In the genomic region with DNA sequence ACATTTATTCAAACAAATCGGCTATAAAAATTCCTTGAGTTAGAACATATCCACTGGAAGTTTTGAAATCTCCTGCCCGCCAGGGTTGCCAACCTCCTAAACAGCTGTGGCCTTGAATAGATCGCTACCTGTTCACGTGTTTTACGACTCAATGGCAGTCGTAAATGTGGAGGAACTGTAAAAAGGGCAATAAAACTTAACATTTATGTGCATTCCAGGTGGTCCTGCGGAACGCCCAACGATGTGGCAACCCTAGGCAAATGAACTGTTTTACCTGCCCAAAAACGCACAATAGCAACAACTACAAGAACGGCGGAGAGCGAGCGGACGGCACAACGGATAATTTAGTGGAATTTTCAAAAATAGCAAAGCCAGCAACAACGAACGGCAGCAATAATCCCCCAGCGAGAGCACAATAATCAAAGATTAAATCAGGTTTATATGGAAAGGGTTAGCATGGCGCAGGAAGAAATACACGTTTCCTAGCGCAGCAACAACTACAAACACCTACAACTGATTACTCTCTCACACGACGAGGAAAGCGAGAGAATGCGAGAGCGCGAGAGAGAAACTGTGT, we compare ENCODE assay signal across 1 fruit fly cellular context.
TF ChIP-seq lines count a peak whose summit lies in the region.

No protein-coding gene starts in this region.

TF ChIP-seq in whole organism, embryonic, 481 proteins besides CTCF, POLR2A, EP300 and RAD21 (continued from another document and continues in another):
- TF ChIP-seq cwo (GFP tag; optimal IDR thresholded peaks at IDR 0.05; lab: Kevin White, UChicago) (no peak), CG4424 (GFP tag; optimal IDR thresholded peaks at IDR 0.05; lab: Kevin White, UChicago) (no peak), gsb-n (tag; optimal IDR thresholded peaks at IDR 0.05; lab: Kevin White, UChicago) (no peak), pros (GFP tag; optimal IDR thresholded peaks at IDR 0.05; lab: Kevin White, UChicago) (peak; percentile 73), sc (optimal IDR thresholded peaks at IDR 0.05; lab: Kevin White, UChicago) (no peak), sc (GFP tag; optimal IDR thresholded peaks at IDR 0.05; lab: Kevin White, UChicago) (no peak), B-H1 (GFP tag; IDR thresholded peaks at IDR 0.05; lab: Robert Waterston, UW) (peak; percentile 18; the same call in 2 of the 3 replicates), CG2712 (tag; optimal IDR thresholded peaks at IDR 0.05; lab: Kevin White, UChicago) (no peak), toy (GFP tag; IDR thresholded peaks at IDR 0.05; lab: Robert Waterston, UW) (no peak), lola (GFP tag; optimal IDR thresholded peaks at IDR 0.05; lab: Kevin White, UChicago) (no peak), CG5953 (GFP tag; IDR thresholded peaks at IDR 0.05; lab: Robert Waterston, UW) (peak; percentile 58; the same call in 1 of the 2 replicates), Hr78 (GFP tag; optimal IDR thresholded peaks at IDR 0.05; lab: Kevin White, UChicago) (no peak), CG15479 (GFP tag; optimal IDR thresholded peaks at IDR 0.05; lab: Kevin White, UChicago) (peak; percentile 86), crol (GFP tag; IDR thresholded peaks at IDR 0.05; lab: Robert Waterston, UW) (0 out of 2 replicates have a peak, but pooled peaks have one; percentile 9), Atf-2 (GFP tag; optimal IDR thresholded peaks at IDR 0.05; lab: Kevin White, UChicago) (no peak), CG10209 (GFP tag; optimal IDR thresholded peaks at IDR 0.05; lab: Kevin White, UChicago) (no peak), CG2678 (tag; optimal IDR thresholded peaks at IDR 0.05; lab: Kevin White, UChicago) (no peak), CG7372 (GFP tag; IDR thresholded peaks at IDR 0.05; lab: Robert Waterston, UW) (no peak), vfl (GFP tag; optimal IDR thresholded peaks at IDR 0.05; lab: Kevin White, UChicago) (peak; percentile 29), CG18262 (tag; optimal IDR thresholded peaks at IDR 0.05; lab: Kevin White, UChicago) (no peak), schlank (tag; optimal IDR thresholded peaks at IDR 0.05; lab: Kevin White, UChicago) (no peak), CG1792 (GFP tag; optimal IDR thresholded peaks at IDR 0.05; lab: Kevin White, UChicago) (peak; percentile 26), rib (GFP tag; IDR thresholded peaks at IDR 0.05; lab: Robert Waterston, UW) (no peak), GATAe (GFP tag; conservative IDR thresholded peaks at IDR 0.05; lab: Robert Waterston, UW) (no peak), CG3407 (GFP tag; optimal IDR thresholded peaks at IDR 0.05; lab: Kevin White, UChicago) (no peak), seq (GFP tag; IDR thresholded peaks at IDR 0.05; lab: Robert Waterston, UW) (0 out of 2 replicates have a peak, but pooled peaks have one; percentile 9), CG14050 (GFP tag; IDR thresholded peaks at IDR 0.05; lab: Robert Waterston, UW) (no peak), HLHmδ (GFP tag; optimal IDR thresholded peaks at IDR 0.05; lab: Kevin White, UChicago) (peak; percentile 32), CG15269 (tag; optimal IDR thresholded peaks at IDR 0.05; lab: Kevin White, UChicago) (no peak), CG1529 (GFP tag; optimal IDR thresholded peaks at IDR 0.05; lab: Kevin White, UChicago) (no peak), luna (GFP tag; optimal IDR thresholded peaks at IDR 0.05; lab: Kevin White, UChicago) (no peak), Dll (GFP tag; IDR thresholded peaks at IDR 0.05; lab: Robert Waterston, UW; ENCODE audit: partially characterized antibody) (no peak), CG12391 (tag; optimal IDR thresholded peaks at IDR 0.05; lab: Kevin White, UChicago) (no peak), CG31388 (GFP tag; optimal IDR thresholded peaks at IDR 0.05; lab: Kevin White, UChicago) (no peak), Elba2 (GFP tag; optimal IDR thresholded peaks at IDR 0.05; lab: Kevin White, UChicago) (no peak), Ada2b (GFP tag; IDR thresholded peaks at IDR 0.05; lab: Robert Waterston, UW) (peak; percentile 58; the same call in 1 of the 2 replicates), pho (GFP tag; optimal IDR thresholded peaks at IDR 0.05; lab: Kevin White, UChicago) (no peak), Adf1 (GFP tag; IDR thresholded peaks at IDR 0.05; lab: Robert Waterston, UW) (no peak), pzg (GFP tag; optimal IDR thresholded peaks at IDR 0.05; lab: Kevin White, UChicago) (no peak), CG10979 (tag; optimal IDR thresholded peaks at IDR 0.05; lab: Kevin White, UChicago) (no peak), onecut (GFP tag; IDR thresholded peaks at IDR 0.05; lab: Robert Waterston, UW) (no peak), twi (tag; optimal IDR thresholded peaks at IDR 0.05; lab: Kevin White, UChicago) (peak; percentile 11), CG1233 (GFP tag; optimal IDR thresholded peaks at IDR 0.05; lab: Kevin White, UChicago) (no peak), CG17802 (tag; optimal IDR thresholded peaks at IDR 0.05; lab: Kevin White, UChicago) (peak; percentile 10), Optix (GFP tag; IDR thresholded peaks at IDR 0.05; lab: Robert Waterston, UW) (no peak), CG31441 (GFP tag; IDR thresholded peaks at IDR 0.05; lab: Robert Waterston, UW) (no peak), usp (GFP tag; optimal IDR thresholded peaks at IDR 0.05; lab: Kevin White, UChicago) (no peak), chinmo (GFP tag; IDR thresholded peaks at IDR 0.05; lab: Robert Waterston, UW; ENCODE audit: partially characterized antibody) (0 out of 4 replicates have a peak, but pooled peaks have one; percentile 46), CkIIα-i1 (GFP tag; IDR thresholded peaks at IDR 0.05; lab: Robert Waterston, UW) (no peak), tll (GFP tag; optimal IDR thresholded peaks at IDR 0.05; lab: Kevin White, UChicago) (no peak), grau (tag; optimal IDR thresholded peaks at IDR 0.05; lab: Kevin White, UChicago) (no peak), CG9437 (GFP tag; optimal IDR thresholded peaks at IDR 0.05; lab: Kevin White, UChicago) (no peak), sens-2 (GFP tag; IDR thresholded peaks at IDR 0.05; lab: Robert Waterston, UW) (peak; percentile 59), CG16813 (GFP tag; IDR thresholded peaks at IDR 0.05; lab: Robert Waterston, UW; ENCODE audit: partially characterized antibody) (no peak), H2.0 (GFP tag; IDR thresholded peaks at IDR 0.05; lab: Robert Waterston, UW) (peak; percentile 51), CG7357 (GFP tag; IDR thresholded peaks at IDR 0.05; lab: Robert Waterston, UW) (peak; percentile 10; the same call in 1 of the 3 replicates), CG2875 (GFP tag; optimal IDR thresholded peaks at IDR 0.05; lab: Kevin White, UChicago) (no peak), zfh1 (GFP tag; IDR thresholded peaks at IDR 0.05; lab: Robert Waterston, UW) (0 out of 3 replicates have a peak, but pooled peaks have one; percentile 51), pfk (GFP tag; optimal IDR thresholded peaks at IDR 0.05; lab: Kevin White, UChicago) (no peak), mld (GFP tag; IDR thresholded peaks at IDR 0.05; lab: Robert Waterston, UW; ENCODE audit: partially characterized antibody) (peak; percentile 48; the same call in 1 of the 3 replicates), CG10366 (GFP tag; IDR thresholded peaks at IDR 0.05; lab: Robert Waterston, UW) (peak; percentile 44; the same call in 1 of the 2 replicates), CG9215 (GFP tag; IDR thresholded peaks at IDR 0.05; lab: Robert Waterston, UW) (no peak; the same call in 1 of the 2 replicates), stc (GFP tag; IDR thresholded peaks at IDR 0.05; lab: Robert Waterston, UW) (0 out of 2 replicates have a peak, but pooled peaks have one; percentile 27), CG6765 (GFP tag; optimal IDR thresholded peaks at IDR 0.05; lab: Kevin White, UChicago) (no peak), H15 (GFP tag; IDR thresholded peaks at IDR 0.05; lab: Robert Waterston, UW) (no peak), CG15011 (GFP tag; optimal IDR thresholded peaks at IDR 0.05; lab: Kevin White, UChicago) (no peak), dmrt99B (tag; optimal IDR thresholded peaks at IDR 0.05; lab: Kevin White, UChicago) (no peak), CG10147 (GFP tag; optimal IDR thresholded peaks at IDR 0.05; lab: Kevin White, UChicago) (no peak), zfh2 (GFP tag; optimal IDR thresholded peaks at IDR 0.05; lab: Kevin White, UChicago) (peak; percentile 19), ham (GFP tag; IDR thresholded peaks at IDR 0.05; lab: Robert Waterston, UW) (no peak), Dip2 (GFP tag; IDR thresholded peaks at IDR 0.05; lab: Robert Waterston, UW) (no peak), mam (GFP tag; optimal IDR thresholded peaks at IDR 0.05; lab: Kevin White, UChicago) (peak; percentile 7), nerfin-2 (GFP tag; IDR thresholded peaks at IDR 0.05; lab: Robert Waterston, UW; ENCODE audit: partially characterized antibody) (no peak), Hand (GFP tag; optimal IDR thresholded peaks at IDR 0.05; lab: Kevin White, UChicago) (no peak), fru (optimal IDR thresholded peaks at IDR 0.05; lab: Kevin White, UChicago) (no peak), maf-S (GFP tag; optimal IDR thresholded peaks at IDR 0.05; lab: Kevin White, UChicago) (no peak), Usf (GFP tag; optimal IDR thresholded peaks at IDR 0.05; lab: Kevin White, UChicago) (peak; percentile 8), TFAM (GFP tag; optimal IDR thresholded peaks at IDR 0.05; lab: Kevin White, UChicago) (no peak), prd (optimal IDR thresholded peaks at IDR 0.05; lab: Kevin White, UChicago) (no peak), prd (GFP tag; IDR thresholded peaks at IDR 0.05; lab: Robert Waterston, UW) (peak; percentile 59), CrebB (tag; optimal IDR thresholded peaks at IDR 0.05; lab: Kevin White, UChicago) (no peak), CG17612 (GFP tag; IDR thresholded peaks at IDR 0.05; lab: Robert Waterston, UW) (no peak), CG4617 (GFP tag; optimal IDR thresholded peaks at IDR 0.05; lab: Kevin White, UChicago; ENCODE audit: borderline replicate concordance) (no peak), Stat92E (GFP tag; optimal IDR thresholded peaks at IDR 0.05; lab: Kevin White, UChicago) (no peak), CG31224 (GFP tag; IDR thresholded peaks at IDR 0.05; lab: Robert Waterston, UW) (no peak), CG1024 (GFP tag; IDR thresholded peaks at IDR 0.05; lab: Robert Waterston, UW) (no peak; the same call in 1 of the 2 replicates), CG15514 (GFP tag; optimal IDR thresholded peaks at IDR 0.05; lab: Kevin White, UChicago) (peak; percentile 21), psq (GFP tag; optimal IDR thresholded peaks at IDR 0.05; lab: Kevin White, UChicago) (no peak), Med (GFP tag; lab: Kevin White, UChicago) (peak; percentile 95), CG10654 (GFP tag; optimal IDR thresholded peaks at IDR 0.05; lab: Kevin White, UChicago) (peak; percentile 49), D19A (tag; optimal IDR thresholded peaks at IDR 0.05; lab: Kevin White, UChicago) (no peak), eve (GFP tag; optimal IDR thresholded peaks at IDR 0.05; lab: Kevin White, UChicago) (no peak), mirr (GFP tag; optimal IDR thresholded peaks at IDR 0.05; lab: Kevin White, UChicago) (no peak), Neu2 (GFP tag; optimal IDR thresholded peaks at IDR 0.05; lab: Kevin White, UChicago; ENCODE audit: borderline replicate concordance) (peak; percentile 44), Jarid2 (GFP tag; optimal IDR thresholded peaks at IDR 0.05; lab: Kevin White, UChicago) (peak; percentile 10), oc (tag; optimal IDR thresholded peaks at IDR 0.05; lab: Kevin White, UChicago) (no peak), CG11696 (GFP tag; IDR thresholded peaks at IDR 0.05; lab: Robert Waterston, UW) (no peak), ind (GFP tag; optimal IDR thresholded peaks at IDR 0.05; lab: Kevin White, UChicago) (peak; percentile 49), MTF-1 (GFP tag; optimal IDR thresholded peaks at IDR 0.05; lab: Kevin White, UChicago; ENCODE audit: borderline replicate concordance) (no peak), Drgx (GFP tag; IDR thresholded peaks at IDR 0.05; lab: Robert Waterston, UW) (peak; percentile 15; the same call in 1 of the 2 replicates), CG7963 (GFP tag; IDR thresholded peaks at IDR 0.05; lab: Robert Waterston, UW; ENCODE audit: partially characterized antibody) (no peak), lmd (GFP tag; IDR thresholded peaks at IDR 0.05; lab: Robert Waterston, UW) (peak; percentile 61), CG30020 (tag; optimal IDR thresholded peaks at IDR 0.05; lab: Kevin White, UChicago) (no peak), CG4404 (GFP tag; IDR thresholded peaks at IDR 0.05; lab: Robert Waterston, UW) (no peak), Sox100B (GFP tag; optimal IDR thresholded peaks at IDR 0.05; lab: Kevin White, UChicago) (no peak), CG17385 (GFP tag; optimal IDR thresholded peaks at IDR 0.05; lab: Kevin White, UChicago) (no peak), yki (optimal IDR thresholded peaks at IDR 0.05; lab: Kevin White, UChicago) (no peak), amos (GFP tag; IDR thresholded peaks at IDR 0.05; lab: Robert Waterston, UW; ENCODE audit: partially characterized antibody) (no peak), btn (GFP tag; optimal IDR thresholded peaks at IDR 0.05; lab: Kevin White, UChicago) (no peak), HHEX (GFP tag; optimal IDR thresholded peaks at IDR 0.05; lab: Kevin White, UChicago) (no peak), Sry-δ (GFP tag; optimal IDR thresholded peaks at IDR 0.05; lab: Kevin White, UChicago) (no peak), Scr (GFP tag; IDR thresholded peaks at IDR 0.05; lab: Robert Waterston, UW; ENCODE audit: partially characterized antibody) (no peak), Spps (tag; optimal IDR thresholded peaks at IDR 0.05; lab: Kevin White, UChicago) (peak; percentile 12), vvl (GFP tag; IDR thresholded peaks at IDR 0.05; lab: Robert Waterston, UW) (no peak; the same call in 1 of the 2 replicates), CG10267 (tag; optimal IDR thresholded peaks at IDR 0.05; lab: Kevin White, UChicago) (no peak), CG11723 (GFP tag; optimal IDR thresholded peaks at IDR 0.05; lab: Kevin White, UChicago) (no peak), CG8281 (tag; optimal IDR thresholded peaks at IDR 0.05; lab: Kevin White, UChicago) (no peak), Myb (GFP tag; optimal IDR thresholded peaks at IDR 0.05; lab: Kevin White, UChicago) (no peak), slou (GFP tag; optimal IDR thresholded peaks at IDR 0.05; lab: Kevin White, UChicago) (no peak), Hmr (GFP tag; optimal IDR thresholded peaks at IDR 0.05; lab: Kevin White, UChicago) (no peak), scrt (GFP tag; optimal IDR thresholded peaks at IDR 0.05; lab: Kevin White, UChicago) (no peak), Blimp-1 (GFP tag; optimal IDR thresholded peaks at IDR 0.05; lab: Kevin White, UChicago) (peak; percentile 3), BEAF-32 (GFP tag; optimal IDR thresholded peaks at IDR 0.05; lab: Kevin White, UChicago) (no peak), CG1832 (GFP tag; optimal IDR thresholded peaks at IDR 0.05; lab: Kevin White, UChicago) (no peak), CG3281 (GFP tag; optimal IDR thresholded peaks at IDR 0.05; lab: Kevin White, UChicago) (peak; percentile 53), E2f1 (GFP tag; IDR thresholded peaks at IDR 0.05; lab: Robert Waterston, UW) (peak; percentile 19; the same call in 1 of the 2 replicates)
